Worm (Caenorhabditis elegans): ENCODE measurements around the gene ZK813.6.

- TF ChIP-seq dao-5 (tag; optimal IDR thresholded peaks at IDR 0.05): no peak
- no peak for TF ChIP-seq him-1 (tag; optimal IDR thresholded peaks at IDR 0.05)
- no peak for TF ChIP-seq W03F9.2 (tag; optimal IDR thresholded peaks at IDR 0.05)
Observed at ce11 chrX:3430020-3430419, 5.4 kb downstream of the ZK813.6 start, which contains the start of gene ZK813.4.

All from whole organism, L4/young adult.